Worm (Caenorhabditis elegans): ENCODE measurements around the gene C04E6.8.

C04E6.8 gene

DNA sequence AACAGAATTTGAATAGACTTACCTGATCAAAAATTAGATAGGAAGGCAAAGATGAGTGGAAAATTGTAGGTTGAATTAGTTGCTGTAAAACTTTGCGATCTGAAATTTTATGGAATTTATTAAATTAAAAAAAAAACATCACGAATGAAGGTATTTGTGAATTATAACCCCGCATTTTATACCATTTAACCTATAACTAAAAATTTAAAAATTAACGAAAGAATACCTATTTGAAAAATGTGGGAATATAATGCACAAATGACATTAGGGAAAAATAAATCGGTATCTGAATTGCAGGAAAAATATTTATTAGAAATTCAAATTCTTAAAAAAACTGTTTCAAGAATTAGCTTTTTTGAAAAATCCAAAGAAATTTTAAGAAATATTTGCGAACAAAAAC lies 14.4 kb downstream of the C04E6.8 start, which contains the start of gene F26F12.4:
Gene F26F12.4 (minus strand): TSS at position 101 of the 400 bp plus-strand sequence.
- no peak for TF ChIP-seq nhr-12 (tag; optimal IDR thresholded peaks at IDR 0.05)

DNA sequence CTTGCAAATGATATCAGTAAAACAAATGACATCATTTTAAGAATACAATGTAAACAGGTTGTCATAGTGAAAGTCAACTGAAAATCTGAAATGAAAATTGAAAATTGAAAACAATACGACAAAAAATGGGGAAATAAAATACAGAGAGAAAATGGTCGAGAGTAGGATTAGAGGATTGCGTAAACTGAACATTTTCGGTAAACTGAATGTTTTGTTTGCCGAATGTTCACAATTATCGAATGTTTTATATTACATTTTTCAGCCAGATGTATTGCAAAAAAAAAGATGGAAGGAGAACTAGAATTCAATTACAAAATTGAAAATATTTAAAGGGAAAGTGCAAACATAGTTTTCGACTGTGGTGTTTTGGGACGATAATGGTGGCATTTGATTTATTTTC lies 18.6 kb downstream of the C04E6.8 start, which contains the start of gene F26F12.5:
Gene F26F12.5 (minus strand): TSS at position 101 of the 400 bp plus-strand sequence.
- no peak for TF ChIP-seq ceh-39 (tag; optimal IDR thresholded peaks at IDR 0.05)
- TF ChIP-seq nhr-76 (tag; optimal IDR thresholded peaks at IDR 0.05): no peak
- no peak for TF ChIP-seq sem-2 (GFP tag; optimal IDR thresholded peaks at IDR 0.05)
- TF ChIP-seq bed-3 (GFP tag; optimal IDR thresholded peaks at IDR 0.05): no peak
- TF ChIP-seq lin-32 (GFP tag; optimal IDR thresholded peaks at IDR 0.05): no peak

DNA sequence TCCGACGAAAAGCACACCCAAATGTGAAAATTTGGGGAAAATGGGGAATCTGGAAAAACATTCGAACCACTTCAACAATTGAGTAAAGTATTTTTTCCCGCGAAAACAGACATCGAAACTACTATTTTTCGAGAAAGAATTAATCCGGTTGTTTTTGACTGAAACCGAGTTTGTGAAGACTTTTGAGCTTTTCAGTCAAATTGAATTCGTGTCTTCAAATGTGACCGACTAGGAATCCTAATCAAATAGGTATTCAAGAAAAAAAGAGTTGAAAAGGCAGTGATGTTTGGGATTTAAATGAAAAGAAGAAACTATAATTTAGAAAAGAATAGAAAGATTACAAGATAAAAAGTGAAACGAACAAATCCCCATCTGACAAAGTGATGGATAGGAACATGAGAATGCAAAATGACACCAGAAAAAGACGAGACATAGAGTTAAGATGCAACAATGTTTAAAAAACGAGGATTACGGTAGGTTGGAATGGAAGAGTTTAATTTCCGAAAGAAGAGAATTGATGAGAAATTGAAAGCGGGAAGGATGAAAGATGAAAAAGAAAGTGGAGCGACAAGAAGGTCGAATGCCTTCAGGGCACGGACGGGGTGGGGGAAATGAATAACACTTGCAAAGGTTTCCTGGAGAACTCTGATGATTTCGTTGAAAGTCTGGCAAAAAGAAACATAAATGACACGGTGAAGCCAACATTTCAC lies 21.0 kb downstream of the C04E6.8 start, which contains the start of gene F26F12.8:
Gene F26F12.8 (minus strand): TSS at position 51 of the 710 bp plus-strand sequence.
- TF ChIP-seq sem-2 (GFP tag; optimal IDR thresholded peaks at IDR 0.05) (no peak), ces-1 (GFP tag; optimal IDR thresholded peaks at IDR 0.05) (no peak), nhr-12 (tag; optimal IDR thresholded peaks at IDR 0.05) (no peak), lin-13 (tag; optimal IDR thresholded peaks at IDR 0.05) (no peak), mep-1 (tag; optimal IDR thresholded peaks at IDR 0.05) (no peak), ceh-83 (GFP tag; optimal IDR thresholded peaks at IDR 0.05) (no peak), snpc-4 (tag; optimal IDR thresholded peaks at IDR 0.05) (no peak), hlh-1 (tag; optimal IDR thresholded peaks at IDR 0.05) (no peak)

DNA sequence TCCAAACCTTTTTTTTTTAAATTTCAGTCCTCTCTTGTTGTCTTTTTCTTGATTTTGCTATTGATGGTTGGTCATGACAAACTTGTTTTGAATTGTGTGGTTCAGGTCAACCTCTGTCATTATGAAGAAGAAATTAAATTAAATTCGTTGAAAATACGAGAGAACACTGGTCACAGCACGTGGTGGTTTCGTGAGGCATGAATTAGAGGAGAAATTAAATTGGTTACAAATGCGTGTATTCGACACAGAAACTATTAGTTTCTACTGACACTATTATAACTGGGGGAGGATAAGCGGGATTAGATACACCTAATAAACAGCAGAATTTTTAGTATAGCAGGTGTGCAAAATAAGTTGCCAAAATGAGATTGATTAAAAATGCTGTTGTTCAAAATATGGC lies 31.6 kb downstream of the C04E6.8 start:
- TF ChIP-seq lin-32 (GFP tag; optimal IDR thresholded peaks at IDR 0.05) (no peak), ceh-39 (tag; optimal IDR thresholded peaks at IDR 0.05) (no peak), ces-1 (GFP tag; optimal IDR thresholded peaks at IDR 0.05) (peak; percentile 87), tbx-8 (GFP tag; optimal IDR thresholded peaks at IDR 0.05) (no peak), ceh-83 (GFP tag; optimal IDR thresholded peaks at IDR 0.05) (no peak), ztf-11 (tag; optimal IDR thresholded peaks at IDR 0.05) (no peak)

DNA sequence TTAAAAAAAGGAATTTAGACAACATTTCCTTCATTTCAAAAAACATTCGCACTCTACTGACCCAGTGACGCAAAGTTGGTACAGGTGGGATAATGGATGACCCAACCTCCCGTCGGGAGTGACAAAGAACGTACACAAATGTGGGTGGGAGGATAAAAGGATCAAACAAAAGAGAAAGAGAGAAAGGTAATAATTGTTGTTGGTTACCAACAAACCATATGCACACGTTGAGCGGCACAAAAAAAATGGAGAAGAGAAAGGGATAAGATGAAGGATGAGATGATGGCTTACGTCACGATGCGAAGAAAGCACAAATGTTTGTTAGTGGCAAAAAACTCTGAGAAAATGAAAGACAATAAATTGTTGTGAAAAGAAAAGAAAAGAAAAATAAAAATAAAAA lies 32.0 kb downstream of the C04E6.8 start:
- TF ChIP-seq ham-2 (GFP tag; optimal IDR thresholded peaks at IDR 0.05) (no peak), nhr-2 (tag; optimal IDR thresholded peaks at IDR 0.05) (peak; percentile 84), ztf-11 (tag; optimal IDR thresholded peaks at IDR 0.05) (no peak), unc-62 (GFP tag; optimal IDR thresholded peaks at IDR 0.05) (no peak), flh-1 (GFP tag; optimal IDR thresholded peaks at IDR 0.05) (no peak), nhr-12 (tag; optimal IDR thresholded peaks at IDR 0.05) (no peak), blmp-1 (tag; optimal IDR thresholded peaks at IDR 0.05) (no peak), zip-8 (tag; optimal IDR thresholded peaks at IDR 0.05) (peak; percentile 40)

DNA sequence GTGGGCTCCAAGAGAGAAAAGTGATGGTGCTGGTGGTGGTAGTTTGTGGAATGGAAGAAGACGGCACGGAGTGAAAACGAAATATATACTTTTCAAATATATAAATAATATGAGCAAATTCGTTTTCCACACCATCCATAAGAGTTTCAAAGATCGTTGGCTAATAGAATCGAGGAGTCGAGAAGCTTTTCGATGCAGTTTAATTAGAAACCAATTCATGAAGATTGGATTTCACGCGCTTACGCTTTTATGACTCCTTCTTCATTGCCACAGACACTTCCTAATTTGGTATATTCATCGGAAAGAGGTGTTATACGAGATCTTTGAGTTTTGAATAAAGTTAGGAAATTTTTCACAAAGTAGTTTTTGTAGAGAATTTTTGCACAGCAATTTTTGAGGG lies 33.0 kb downstream of the C04E6.8 start:
- TF ChIP-seq flh-1 (GFP tag; optimal IDR thresholded peaks at IDR 0.05): no peak
- peak; percentile 42 for TF ChIP-seq mls-2 (tag; optimal IDR thresholded peaks at IDR 0.05)
- no peak for TF ChIP-seq zip-8 (tag; optimal IDR thresholded peaks at IDR 0.05)
- TF ChIP-seq ces-1 (GFP tag; optimal IDR thresholded peaks at IDR 0.05): peak; percentile 68
- TF ChIP-seq lin-32 (GFP tag; optimal IDR thresholded peaks at IDR 0.05): peak; percentile 19

DNA sequence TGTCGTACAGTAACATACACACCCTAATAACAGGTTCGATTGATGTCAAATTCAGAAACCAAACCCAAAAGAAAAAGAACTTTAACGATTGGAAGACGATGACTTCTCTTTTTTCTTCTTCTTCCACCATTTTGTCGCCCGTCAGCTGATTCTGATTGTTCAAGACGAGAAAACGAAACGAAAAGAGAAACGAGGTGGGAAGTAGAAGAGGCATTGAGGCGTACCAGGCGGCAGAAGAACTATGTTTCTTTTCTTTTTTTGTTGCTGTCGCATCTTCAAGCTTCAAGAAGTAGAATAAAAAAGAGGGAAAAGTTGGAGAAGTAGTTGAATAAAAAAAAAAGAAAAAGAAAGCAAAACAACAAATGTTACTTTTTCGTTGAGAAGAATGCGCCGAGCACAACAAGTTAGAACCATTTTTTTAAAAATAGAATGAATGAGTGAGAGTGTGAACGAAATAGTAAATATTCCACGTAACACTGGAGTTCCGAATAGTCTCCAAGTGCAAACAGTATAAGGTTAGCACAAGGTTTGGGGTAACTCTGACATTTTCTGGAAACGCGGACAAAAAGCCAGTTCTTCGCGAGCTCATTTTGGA lies 35.5 kb downstream of the C04E6.8 start:
- TF ChIP-seq zip-8 (tag; optimal IDR thresholded peaks at IDR 0.05) (no peak), lin-13 (tag; optimal IDR thresholded peaks at IDR 0.05) (no peak), ceh-83 (GFP tag; optimal IDR thresholded peaks at IDR 0.05) (no peak), ces-1 (GFP tag; optimal IDR thresholded peaks at IDR 0.05) (no peak), sptf-1 (tag; optimal IDR thresholded peaks at IDR 0.05) (no peak), ham-2 (GFP tag; optimal IDR thresholded peaks at IDR 0.05) (no peak)

DNA sequence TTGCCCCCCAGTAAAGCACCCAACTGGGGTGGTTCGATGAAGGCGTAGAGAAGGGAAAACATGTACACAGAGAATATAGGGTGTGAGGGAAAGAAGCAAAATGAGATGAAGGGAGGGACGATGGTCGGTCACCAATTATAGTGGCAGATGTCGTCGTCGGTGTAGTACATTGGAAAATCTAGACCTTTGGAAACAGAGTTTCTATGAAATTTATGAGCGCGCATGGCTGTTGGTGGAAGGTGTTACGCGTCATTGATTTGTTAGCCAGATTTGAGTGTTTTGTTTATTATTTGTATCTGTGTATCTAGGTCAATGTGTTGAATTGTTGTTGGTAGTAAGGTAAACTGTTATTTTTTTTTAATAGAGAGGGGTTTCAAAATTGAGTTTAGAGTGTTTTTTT lies 36.9 kb downstream of the C04E6.8 start:
- TF ChIP-seq mls-2 (tag; optimal IDR thresholded peaks at IDR 0.05): peak; percentile 61
- peak; percentile 21 for TF ChIP-seq nhr-2 (tag; optimal IDR thresholded peaks at IDR 0.05)
- TF ChIP-seq ces-1 (GFP tag; optimal IDR thresholded peaks at IDR 0.05): peak; percentile 42
- no peak for TF ChIP-seq lin-32 (GFP tag; optimal IDR thresholded peaks at IDR 0.05)
- no peak for TF ChIP-seq ham-2 (GFP tag; optimal IDR thresholded peaks at IDR 0.05)
- peak; percentile 67 for TF ChIP-seq cnd-1 (tag; optimal IDR thresholded peaks at IDR 0.05)
- TF ChIP-seq mep-1 (tag; optimal IDR thresholded peaks at IDR 0.05): peak; percentile 7
